Worm (Caenorhabditis elegans) whole organism, L4 larva: Measurements from ENCODE around the gene B0454.6.
A peak's percentile ranks its signal among the peaks of the same experiment; 100 is the strongest.

Experiments used
- lin-15B ChIP-seq: fragments of 150-350 bp; sonication (generic microtip); optimal IDR thresholded peaks from 3 replicates; lab custom pipeline; 2014; ENCODE audit warnings: missing biosample characterization, missing genetic modification characterization
- mep-1 ChIP-seq: fragments of 150-350 bp; sonication (generic microtip); optimal IDR thresholded peaks from 3 replicates; lab custom pipeline; 2014; ENCODE audit warnings: missing biosample characterization, missing genetic modification characterization
- nhr-76 ChIP-seq: fragments of 150-350 bp; optimal IDR thresholded peaks from 2 replicates; lab custom pipeline; 2014; ENCODE audit warnings: missing biosample characterization, missing genetic modification characterization
- nhr-77 ChIP-seq: fragments of 150-350 bp; optimal IDR thresholded peaks from 2 replicates; lab custom pipeline; 2014; ENCODE audit warnings: missing biosample characterization, missing genetic modification characterization
- pha-4 ChIP-seq, 2 experiments: fragments of 150-350 bp in 1 of 2; fragments of 200-800 bp in 1 of 2; sonication (Bioruptor generic) in 1 of 2; IDR thresholded peaks in 1 of 2; optimal IDR thresholded peaks in 1 of 2; 2 replicates each; pipeline versions ENCODE4 v1.3.6 to Lab custom; 2014 to 2022; ENCODE audit warnings: missing genetic modification characterization in 2 of 2, missing genetic modification reagents in 2 of 2, missing biosample characterization in 1 of 2, missing compliant biosample characterization in 1 of 2
- pqm-1 ChIP-seq: sonication (generic microtip); optimal IDR thresholded peaks from 2 replicates; lab custom pipeline; 2017; ENCODE audit warnings: missing biosample characterization, missing genetic modification characterization

ce11 chrII:3076915-3077314 is 44.3 kb downstream of the B0454.6 start, which contains the start of gene Y25C1A.8:
- TF ChIP-seq pha-4 (GFP tag; IDR thresholded peaks at IDR 0.05; lab: Robert Waterston, UW) = peak; percentile 91
- TF ChIP-seq pha-4 (tag; optimal IDR thresholded peaks at IDR 0.05; lab: Kevin White, UChicago) = no peak
- TF ChIP-seq nhr-77 (tag; lab: Kevin White, UChicago) = peak; percentile 63
- TF ChIP-seq pqm-1 = peak; percentile 6
- peak; percentile 95 for TF ChIP-seq mep-1
- no peak for TF ChIP-seq nhr-76
- no peak for TF ChIP-seq lin-15B (tag; lab: Kevin White, UChicago)
